Worm (Caenorhabditis elegans) whole organism, mixed stage, embryonic: ENCODE data around the gene idhg-1.
A peak's percentile ranks its signal among the peaks of the same experiment; 100 is the strongest.

Experiments used
- M03D4.4 ChIP-seq: sonication (generic microtip); optimal IDR thresholded peaks from 2 replicates; lab custom pipeline; 2017; ENCODE audit warnings: mild to moderate bottlenecking, missing genetic modification characterization, missing compliant biosample characterization
- blmp-1 ChIP-seq: fragments of 150-350 bp; optimal IDR thresholded peaks from 2 replicates; lab custom pipeline; 2014; ENCODE audit warnings: missing biosample characterization, missing genetic modification characterization
- ceh-39 ChIP-seq: fragments of 150-350 bp; optimal IDR thresholded peaks from 2 replicates; lab custom pipeline; 2014; ENCODE audit warnings: missing biosample characterization, missing genetic modification characterization
- ceh-83 ChIP-seq: fragments of 200-800 bp; sonication (Bioruptor generic); optimal IDR thresholded peaks from 2 replicates; lab custom pipeline; 2018; ENCODE audit warnings: mild to moderate bottlenecking, missing genetic modification characterization, missing compliant biosample characterization
- ces-1 ChIP-seq: fragments of 150-350 bp; optimal IDR thresholded peaks from 2 replicates; lab custom pipeline; 2014; ENCODE audit warnings: missing biosample characterization, missing genetic modification reagents, missing genetic modification characterization
- cnd-1 ChIP-seq: fragments of 200-800 bp; sonication (Bioruptor generic); optimal IDR thresholded peaks from 2 replicates; lab custom pipeline; 2018; ENCODE audit warnings: mild to moderate bottlenecking, missing genetic modification characterization, missing compliant biosample characterization
- drap-1 ChIP-seq: fragments of 200-800 bp; sonication (Bioruptor generic); optimal IDR thresholded peaks from 3 replicates; lab custom pipeline; 2018; ENCODE audit warnings: mild to moderate bottlenecking, missing genetic modification characterization, missing compliant biosample characterization
- elt-1 ChIP-seq: sonication (generic microtip); optimal IDR thresholded peaks from 2 replicates; lab custom pipeline; 2017; ENCODE audit warnings: missing genetic modification characterization, mild to moderate bottlenecking, missing compliant biosample characterization, antibody characterized with exemption, moderate library complexity, borderline replicate concordance; ENCODE audit not compliant: insufficient read depth
- elt-3 ChIP-seq: fragments of 150-350 bp; optimal IDR thresholded peaks from 2 replicates; lab custom pipeline; 2014; ENCODE audit warnings: missing biosample characterization, missing genetic modification characterization
- flh-1 ChIP-seq: fragments of 200-800 bp; sonication (Bioruptor generic); optimal IDR thresholded peaks from 2 replicates; lab custom pipeline; 2018; ENCODE audit warnings: mild to moderate bottlenecking, missing genetic modification characterization, moderate library complexity, missing compliant biosample characterization
- ham-2 ChIP-seq: fragments of 200-800 bp; sonication (Bioruptor generic); optimal IDR thresholded peaks from 2 replicates; lab custom pipeline; 2018; ENCODE audit warnings: mild to moderate bottlenecking, missing genetic modification characterization, missing compliant biosample characterization
- lin-13 ChIP-seq: fragments of 150-350 bp; optimal IDR thresholded peaks from 2 replicates; lab custom pipeline; 2014; ENCODE audit warnings: missing biosample characterization, missing genetic modification characterization
- lin-32 ChIP-seq: fragments of 200-800 bp; sonication (Bioruptor generic); optimal IDR thresholded peaks from 2 replicates; lab custom pipeline; 2018; ENCODE audit warnings: mild to moderate bottlenecking, missing genetic modification characterization, missing compliant biosample characterization
- lsy-2 ChIP-seq: fragments of 150-350 bp; optimal IDR thresholded peaks from 2 replicates; lab custom pipeline; 2014; ENCODE audit warnings: missing biosample characterization, missing genetic modification characterization
- mab-5 ChIP-seq: fragments of 150-350 bp; optimal IDR thresholded peaks from 2 replicates; lab custom pipeline; 2014; ENCODE audit warnings: missing biosample characterization, missing genetic modification characterization
- mep-1 ChIP-seq: fragments of 150-350 bp; optimal IDR thresholded peaks from 2 replicates; lab custom pipeline; 2017; ENCODE audit warnings: missing biosample characterization, missing genetic modification reagents, missing genetic modification characterization, inconsistent platforms
- mls-2 ChIP-seq: sonication (generic microtip); optimal IDR thresholded peaks from 2 replicates; lab custom pipeline; 2016; ENCODE audit warnings: mild to moderate bottlenecking, missing genetic modification characterization, moderate library complexity, missing compliant biosample characterization
- nhr-2 ChIP-seq: fragments of 150-350 bp; optimal IDR thresholded peaks from 2 replicates; lab custom pipeline; 2014; ENCODE audit warnings: missing biosample characterization, missing genetic modification characterization
- nhr-237 ChIP-seq: fragments of 150-350 bp; optimal IDR thresholded peaks from 2 replicates; lab custom pipeline; 2014; ENCODE audit warnings: missing biosample characterization, missing genetic modification characterization
- nhr-28 ChIP-seq: fragments of 150-350 bp; optimal IDR thresholded peaks from 2 replicates; lab custom pipeline; 2014; ENCODE audit warnings: missing biosample characterization, missing genetic modification characterization
- pha-4 ChIP-seq: fragments of 150-350 bp; optimal IDR thresholded peaks from 2 replicates; lab custom pipeline; 2018; ENCODE audit warnings: missing biosample characterization, missing genetic modification reagents, missing genetic modification characterization
- snpc-4 ChIP-seq: fragments of 150-350 bp; optimal IDR thresholded peaks from 2 replicates; lab custom pipeline; 2014; ENCODE audit warnings: missing biosample characterization, missing genetic modification characterization
- sptf-1 ChIP-seq: sonication (generic microtip); optimal IDR thresholded peaks from 2 replicates; lab custom pipeline; 2017; ENCODE audit warnings: mild to moderate bottlenecking, missing genetic modification characterization, moderate library complexity, missing compliant biosample characterization
- tbx-8 ChIP-seq: fragments of 200-800 bp; sonication (Bioruptor generic); optimal IDR thresholded peaks from 2 replicates; lab custom pipeline; 2018; ENCODE audit warnings: mild to moderate bottlenecking, missing genetic modification characterization, moderate library complexity, missing compliant biosample characterization
- unc-120 ChIP-seq: sonication (generic microtip); optimal IDR thresholded peaks from 2 replicates; lab custom pipeline; 2017; ENCODE audit warnings: missing genetic modification characterization, missing compliant biosample characterization; ENCODE audit not compliant: poor library complexity, severe bottlenecking
- unc-39 ChIP-seq: fragments of 150-350 bp; optimal IDR thresholded peaks from 2 replicates; lab custom pipeline; 2014; ENCODE audit warnings: missing biosample characterization, missing genetic modification characterization
- unc-62 ChIP-seq: fragments of 150-350 bp; optimal IDR thresholded peaks from 2 replicates; lab custom pipeline; 2014; ENCODE audit warnings: missing biosample characterization, missing genetic modification reagents, missing genetic modification characterization
- zip-8 ChIP-seq: fragments of 150-350 bp; optimal IDR thresholded peaks from 2 replicates; lab custom pipeline; 2014; ENCODE audit warnings: missing biosample characterization, missing genetic modification characterization
- ztf-11 ChIP-seq: fragments of 150-350 bp; optimal IDR thresholded peaks from 2 replicates; lab custom pipeline; 2014; ENCODE audit warnings: missing biosample characterization, missing genetic modification characterization

Gene idhg-1

ce11 chrIII:4603837-4604236, 35.2 kb downstream of the idhg-1 start:
- TF ChIP-seq flh-1 (GFP tag; lab: Kevin White, UChicago) (no peak), sptf-1 (tag; lab: Kevin White, UChicago) (no peak), lin-13 (tag; lab: Kevin White, UChicago) (no peak), snpc-4 (no peak), elt-3 (no peak), nhr-2 (tag; lab: Kevin White, UChicago) (no peak), zip-8 (no peak), mep-1 (tag; lab: Kevin White, UChicago) (no peak), blmp-1 (tag; lab: Kevin White, UChicago) (no peak), lsy-2 (tag; lab: Kevin White, UChicago) (no peak), mab-5 (tag; lab: Kevin White, UChicago) (no peak), nhr-237 (tag; lab: Kevin White, UChicago) (no peak), nhr-28 (tag; lab: Kevin White, UChicago) (no peak)

- TF ChIP-seq flh-1 (GFP tag; lab: Kevin White, UChicago): no peak
- no peak for TF ChIP-seq ham-2 (GFP tag; lab: Kevin White, UChicago)
- TF ChIP-seq sptf-1 (tag; lab: Kevin White, UChicago): peak; percentile 39
- no peak for TF ChIP-seq snpc-4
- TF ChIP-seq cnd-1 (tag; lab: Kevin White, UChicago): peak; percentile 9
- TF ChIP-seq zip-8: no peak
- no peak for TF ChIP-seq blmp-1 (tag; lab: Kevin White, UChicago)
- no peak for TF ChIP-seq mls-2
- TF ChIP-seq nhr-2 (tag; lab: Kevin White, UChicago): peak; percentile 62
- no peak for TF ChIP-seq lin-13 (tag; lab: Kevin White, UChicago)
- TF ChIP-seq lin-32 (GFP tag; lab: Kevin White, UChicago): no peak
- no peak for TF ChIP-seq unc-39 (tag; lab: Kevin White, UChicago)
- no peak for TF ChIP-seq nhr-237 (tag; lab: Kevin White, UChicago)
- no peak for TF ChIP-seq elt-1 (tag; lab: Kevin White, UChicago)
- no peak for TF ChIP-seq drap-1 (GFP tag; lab: Kevin White, UChicago)
- TF ChIP-seq ces-1: peak; percentile 69
- TF ChIP-seq pha-4 (tag; lab: Kevin White, UChicago): peak; percentile 57
- TF ChIP-seq ztf-11 (tag; lab: Kevin White, UChicago): no peak
- TF ChIP-seq mab-5 (tag; lab: Kevin White, UChicago): no peak
- no peak for TF ChIP-seq tbx-8 (GFP tag; lab: Kevin White, UChicago)
- TF ChIP-seq M03D4.4 (tag; lab: Kevin White, UChicago): no peak
- no peak for TF ChIP-seq ceh-39
- TF ChIP-seq ceh-83: no peak
- TF ChIP-seq unc-120: peak; percentile 80
- TF ChIP-seq, all 35 proteins: peak for 6
These were observed 43.8 kb downstream of the idhg-1 start, which contains the start of gene sel-2 for ce11 chrIII:4612334-4612953. TSS of gene sel-2 (minus strand) at chrIII:4612384.

ce11 chrIII:4616071-4616571, 47.5 kb downstream of the idhg-1 start, which contains the start of gene lips-3:
TSS of gene lips-3 (plus strand) at chrIII:4616528.
- TF ChIP-seq unc-62 (GFP tag; lab: Kevin White, UChicago) (peak; percentile 7), lin-32 (GFP tag; lab: Kevin White, UChicago) (no peak)
